Fruit fly (Drosophila melanogaster) Kc167 (cell line): Measurements from ENCODE around the gene CG3919.

Source experiments
- Myc ChIP-seq: fragments of >200 bp; optimal IDR thresholded peaks from 2 replicates; lab custom pipeline; 2017; ENCODE audit warnings: missing external identifiers
- Sin3A ChIP-seq: fragments of >200 bp; optimal IDR thresholded peaks from 2 replicates; lab custom pipeline; 2018; ENCODE audit warnings: missing external identifiers
- h ChIP-seq: fragments of >200 bp; optimal IDR thresholded peaks from 3 replicates; lab custom pipeline; 2018; ENCODE audit warnings: missing external identifiers
- insv ChIP-seq: fragments of >200 bp; optimal IDR thresholded peaks from 3 replicates; lab custom pipeline; 2018; ENCODE audit warnings: missing external identifiers
- psq ChIP-seq: fragments of >200 bp; optimal IDR thresholded peaks from 2 replicates; lab custom pipeline; 2017; ENCODE audit warnings: missing external identifiers
- ttk ChIP-seq: sonication (Bioruptor generic); optimal IDR thresholded peaks from 2 replicates; lab custom pipeline; 2017; ENCODE audit warnings: missing external identifiers

Gene CG3919

DNA sequence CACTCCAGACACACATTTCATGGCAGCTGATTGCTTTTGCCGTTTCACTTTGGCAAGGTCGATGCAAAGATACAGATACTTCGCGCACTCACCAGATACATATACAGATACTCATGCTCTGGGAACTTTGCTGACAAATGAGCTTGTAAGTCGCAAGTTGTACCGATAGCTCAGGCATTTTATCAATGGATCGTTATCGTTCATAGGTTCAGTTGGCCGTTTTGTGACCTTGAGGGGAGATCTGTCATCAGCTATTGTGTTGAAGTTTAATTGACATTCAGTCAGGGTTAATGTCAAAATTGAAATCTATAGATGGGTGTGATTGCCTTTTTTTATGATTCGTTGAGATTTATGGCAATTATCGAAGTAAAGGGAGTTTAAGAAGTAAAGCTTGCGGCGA is 21.8 kb downstream of the CG3919 start:
- TF ChIP-seq ttk (lab: Kevin White, UChicago) (no peak), Sin3A (lab: Kevin White, UChicago) (no peak), h (no peak), psq (lab: Kevin White, UChicago) (no peak), insv (lab: Kevin White, UChicago) (no peak), Myc (no peak)

DNA sequence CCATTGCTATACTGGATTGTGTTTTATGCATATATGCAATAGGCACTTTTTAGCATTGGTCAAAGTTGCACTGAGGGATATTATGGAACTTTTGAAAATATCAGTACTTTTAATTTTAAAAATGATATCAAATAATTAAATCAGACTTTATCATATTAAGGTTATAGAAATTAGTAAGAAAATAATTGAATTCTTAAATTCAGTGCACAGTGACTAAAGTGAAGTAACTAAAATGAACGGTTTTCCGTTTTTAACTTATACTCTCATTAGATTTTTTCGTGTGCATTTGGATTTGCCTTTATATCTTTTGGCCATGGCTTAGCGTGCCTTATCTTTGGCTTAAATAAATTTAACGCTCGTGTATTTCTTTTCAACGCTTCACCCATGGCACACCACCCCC is 30.2 kb downstream of the CG3919 start:
- no peak for TF ChIP-seq Sin3A (lab: Kevin White, UChicago)
- TF ChIP-seq ttk (lab: Kevin White, UChicago), result no peak
- TF ChIP-seq insv (lab: Kevin White, UChicago), result no peak
- TF ChIP-seq Myc, result no peak
- no peak for TF ChIP-seq h

DNA sequence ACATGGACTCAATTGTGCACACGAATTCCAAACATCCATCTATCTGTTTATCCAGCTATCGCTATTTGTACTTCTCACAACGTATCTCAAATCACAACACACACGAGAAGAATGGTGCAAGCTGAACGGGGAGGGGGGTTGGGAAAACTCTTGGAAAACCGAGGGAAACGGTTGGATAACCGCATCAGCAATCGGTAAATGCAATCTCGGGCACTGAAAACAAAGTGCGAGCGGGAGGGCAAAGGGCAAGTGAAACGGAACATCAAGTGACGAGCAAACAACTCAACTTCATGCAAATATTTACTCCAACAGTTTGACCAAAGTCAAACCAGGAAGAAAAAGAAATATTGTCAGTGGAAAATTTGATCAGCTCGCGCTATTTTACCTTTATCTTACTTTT is 36.4 kb downstream of the CG3919 start:
- TF ChIP-seq psq (lab: Kevin White, UChicago) (no peak), insv (lab: Kevin White, UChicago) (no peak), h (no peak), Myc (no peak)

DNA sequence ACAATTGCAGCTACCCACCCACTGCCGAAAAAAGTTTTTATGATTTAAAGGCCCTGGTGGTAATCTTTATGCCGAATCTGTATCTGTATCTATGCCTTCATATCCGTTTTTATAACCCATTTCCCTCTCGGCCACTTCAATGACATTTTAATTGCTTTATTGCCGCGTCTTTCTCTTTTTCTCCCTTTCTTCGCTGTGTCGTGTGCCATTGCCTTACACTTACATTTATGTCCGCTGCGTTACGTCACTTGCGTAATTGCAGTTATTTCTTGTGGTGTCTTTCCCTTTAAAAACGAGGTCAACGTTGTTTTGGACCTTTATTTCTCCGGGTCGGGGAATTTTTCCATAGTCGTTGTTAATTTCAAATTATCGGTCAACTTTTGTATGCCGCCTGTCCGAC is 36.9 kb downstream of the CG3919 start:
- no peak for TF ChIP-seq insv (lab: Kevin White, UChicago)
- no peak for TF ChIP-seq psq (lab: Kevin White, UChicago)
- TF ChIP-seq h, result no peak
- TF ChIP-seq ttk (lab: Kevin White, UChicago), result no peak
- TF ChIP-seq Sin3A (lab: Kevin White, UChicago), result no peak
- no peak for TF ChIP-seq Myc

DNA sequence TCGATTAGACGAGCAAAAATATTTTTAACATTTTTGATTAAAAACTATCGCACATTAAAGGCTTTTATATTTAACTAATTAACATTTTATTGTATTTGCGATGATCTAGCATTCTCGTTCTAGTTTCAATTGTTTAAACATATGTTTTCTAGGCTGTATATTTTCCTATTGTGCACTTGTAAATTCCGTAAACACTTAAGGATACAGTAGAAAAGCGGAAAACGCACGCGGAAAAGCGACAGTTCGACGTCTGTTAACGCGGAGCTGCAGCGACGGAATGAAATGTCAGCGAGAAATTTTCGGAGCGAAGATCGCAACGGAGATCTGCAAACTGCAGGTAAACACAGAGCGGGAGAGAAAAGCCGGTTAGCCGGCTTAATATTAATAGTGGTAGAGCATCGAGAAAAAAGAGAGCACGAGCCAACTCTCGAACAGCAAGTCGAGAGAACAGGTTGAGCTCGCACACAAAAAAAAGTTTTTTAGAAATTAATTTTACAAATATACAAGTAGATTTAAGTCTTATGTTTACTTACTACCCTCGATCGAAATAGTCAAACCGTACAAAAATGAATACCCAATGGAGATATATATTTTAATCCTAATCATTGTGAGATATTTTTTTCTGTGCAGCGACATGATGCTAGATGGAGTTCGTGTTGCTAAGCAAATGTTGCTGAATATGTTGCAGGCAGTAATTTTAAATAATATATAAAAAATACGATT is 38.1 kb downstream of the CG3919 start:
- TF ChIP-seq Sin3A (lab: Kevin White, UChicago), result no peak
- TF ChIP-seq ttk (lab: Kevin White, UChicago), result no peak
- no peak for TF ChIP-seq insv (lab: Kevin White, UChicago)
- no peak for TF ChIP-seq psq (lab: Kevin White, UChicago)
- no peak for TF ChIP-seq Myc
- TF ChIP-seq h, result no peak

DNA sequence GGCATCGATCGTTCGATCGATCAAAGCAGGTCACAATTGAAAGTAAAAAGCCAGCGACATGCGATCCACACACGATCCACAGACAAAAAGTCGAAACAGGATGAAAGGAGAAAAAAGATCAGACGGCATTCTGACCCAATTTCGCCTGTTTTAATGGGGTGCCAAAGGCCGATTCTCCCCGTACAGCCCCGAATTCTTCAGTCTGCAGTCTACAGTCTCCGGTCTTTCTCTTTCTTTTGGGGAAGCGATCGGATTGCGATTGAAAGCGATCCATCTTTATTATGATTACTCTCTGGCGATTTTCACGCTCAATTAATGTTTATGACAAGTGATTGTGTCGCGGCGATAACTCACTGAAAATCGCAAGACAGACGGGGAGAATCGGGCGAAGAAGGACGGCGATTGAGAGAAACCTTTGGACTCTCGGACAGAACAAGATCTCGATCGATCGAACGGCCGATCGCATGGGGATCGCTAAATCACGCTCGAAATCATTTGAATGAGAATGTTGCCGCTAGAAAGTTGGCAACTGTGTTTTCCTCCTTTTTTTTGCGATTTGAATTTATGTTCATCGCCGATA is 40.0 kb downstream of the CG3919 start:
- TF ChIP-seq insv (lab: Kevin White, UChicago) (no peak), psq (lab: Kevin White, UChicago) (no peak), Sin3A (lab: Kevin White, UChicago) (no peak), ttk (lab: Kevin White, UChicago) (no peak), h (no peak), Myc (no peak)

DNA sequence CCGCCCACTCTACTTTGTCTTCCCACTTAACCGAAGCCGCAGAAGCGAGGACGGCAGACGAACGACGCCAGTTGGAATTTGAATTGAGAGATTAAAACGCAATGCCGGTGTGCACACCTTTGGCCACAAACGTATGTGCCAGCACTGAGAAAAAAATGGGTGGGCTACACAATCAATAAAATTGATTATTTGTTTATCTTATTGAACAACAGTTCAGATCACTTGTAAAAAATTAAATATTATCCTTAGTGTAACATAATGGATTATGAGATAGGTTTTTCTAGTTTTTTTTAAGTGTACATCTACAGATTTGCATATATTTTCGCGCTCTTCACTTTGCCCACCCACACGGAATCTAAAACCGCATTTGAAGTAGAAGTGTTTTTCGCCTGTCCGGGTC is 41.1 kb downstream of the CG3919 start:
- no peak for TF ChIP-seq psq (lab: Kevin White, UChicago)
- TF ChIP-seq ttk (lab: Kevin White, UChicago), result no peak
- TF ChIP-seq Sin3A (lab: Kevin White, UChicago), result no peak
- no peak for TF ChIP-seq insv (lab: Kevin White, UChicago)
- TF ChIP-seq h, result no peak
- no peak for TF ChIP-seq Myc

DNA sequence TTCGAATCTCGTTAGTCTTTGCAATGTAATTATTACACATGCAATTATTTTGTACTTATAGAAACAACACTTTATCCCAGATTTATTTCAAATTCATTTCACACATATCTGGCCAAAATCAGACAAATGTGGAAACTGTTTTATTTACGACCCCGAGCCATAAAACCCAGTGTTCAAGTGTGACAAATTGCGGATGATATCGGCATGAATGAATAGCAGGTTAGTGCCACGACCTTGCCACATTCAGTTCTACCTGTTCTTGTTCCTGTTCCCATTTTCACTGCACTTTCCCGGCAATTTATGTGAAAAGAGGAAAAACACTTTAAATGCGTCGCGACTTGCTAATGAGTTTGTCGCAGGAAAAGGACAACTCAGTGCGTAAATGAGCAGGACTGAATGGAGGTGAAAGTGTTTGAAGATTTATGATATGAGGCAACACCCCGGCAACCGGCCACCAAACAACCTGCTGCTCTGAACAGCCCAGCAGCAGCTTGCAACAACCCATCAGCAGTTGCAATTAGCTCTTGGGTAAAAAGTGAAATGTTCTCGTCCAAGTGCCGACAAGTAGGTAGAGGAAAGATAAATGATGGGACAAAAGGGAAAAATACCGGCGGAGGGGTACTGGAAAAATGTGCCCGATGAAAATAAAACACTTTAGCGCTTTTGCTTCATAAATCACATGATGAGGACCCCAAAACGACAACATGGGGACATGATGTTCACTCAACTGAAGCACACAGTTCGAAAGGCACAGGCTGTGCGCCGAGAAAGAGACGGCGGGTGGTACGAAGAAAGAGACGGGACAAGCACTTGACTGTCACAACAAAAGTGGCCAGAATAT is 42.2 kb downstream of the CG3919 start:
- TF ChIP-seq h (no peak), psq (lab: Kevin White, UChicago) (no peak), ttk (lab: Kevin White, UChicago) (no peak), insv (lab: Kevin White, UChicago) (no peak), Sin3A (lab: Kevin White, UChicago) (no peak), Myc (no peak)

DNA sequence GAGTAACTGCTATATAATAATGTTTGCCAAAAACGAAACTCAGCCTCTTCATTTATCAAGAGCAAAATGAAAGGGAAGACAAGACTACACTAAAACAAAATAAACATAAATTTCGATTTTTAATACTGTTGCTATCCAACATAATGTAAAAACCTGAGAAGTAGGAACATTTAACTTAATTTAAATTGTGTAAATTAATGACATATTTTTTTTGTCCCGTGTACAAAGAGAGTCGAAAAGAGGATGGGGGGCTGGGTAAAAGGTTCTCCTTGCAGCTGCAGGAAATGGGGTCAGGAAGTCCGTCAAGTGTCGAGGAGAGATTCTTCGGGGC is 42.8 kb downstream of the CG3919 start:
- TF ChIP-seq insv (lab: Kevin White, UChicago), result no peak
- no peak for TF ChIP-seq h
- no peak for TF ChIP-seq psq (lab: Kevin White, UChicago)
- TF ChIP-seq ttk (lab: Kevin White, UChicago), result no peak
- no peak for TF ChIP-seq Sin3A (lab: Kevin White, UChicago)
- no peak for TF ChIP-seq Myc

DNA sequence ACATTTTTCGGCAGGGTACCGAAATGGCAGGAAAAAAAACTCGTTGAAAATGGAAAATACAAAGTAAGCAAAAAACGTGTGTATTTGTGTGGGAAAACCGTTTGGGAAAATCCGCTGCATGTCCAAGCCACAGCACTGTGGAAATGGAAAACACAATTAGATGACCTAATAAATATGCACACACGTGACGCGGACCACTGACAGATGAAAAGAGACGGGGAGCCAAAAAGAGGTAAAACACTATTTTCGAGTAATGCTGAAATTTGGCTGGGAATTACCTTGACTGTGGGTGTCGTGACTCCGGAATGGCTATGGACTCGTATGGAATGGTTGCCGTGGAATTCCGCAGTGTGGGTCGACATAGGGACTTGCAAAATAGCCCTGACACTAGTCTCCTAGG is 44.3 kb downstream of the CG3919 start:
- no peak for TF ChIP-seq insv (lab: Kevin White, UChicago)
- TF ChIP-seq ttk (lab: Kevin White, UChicago), result no peak
- TF ChIP-seq psq (lab: Kevin White, UChicago), result no peak
- no peak for TF ChIP-seq h
- TF ChIP-seq Sin3A (lab: Kevin White, UChicago), result no peak
- TF ChIP-seq Myc, result no peak

DNA sequence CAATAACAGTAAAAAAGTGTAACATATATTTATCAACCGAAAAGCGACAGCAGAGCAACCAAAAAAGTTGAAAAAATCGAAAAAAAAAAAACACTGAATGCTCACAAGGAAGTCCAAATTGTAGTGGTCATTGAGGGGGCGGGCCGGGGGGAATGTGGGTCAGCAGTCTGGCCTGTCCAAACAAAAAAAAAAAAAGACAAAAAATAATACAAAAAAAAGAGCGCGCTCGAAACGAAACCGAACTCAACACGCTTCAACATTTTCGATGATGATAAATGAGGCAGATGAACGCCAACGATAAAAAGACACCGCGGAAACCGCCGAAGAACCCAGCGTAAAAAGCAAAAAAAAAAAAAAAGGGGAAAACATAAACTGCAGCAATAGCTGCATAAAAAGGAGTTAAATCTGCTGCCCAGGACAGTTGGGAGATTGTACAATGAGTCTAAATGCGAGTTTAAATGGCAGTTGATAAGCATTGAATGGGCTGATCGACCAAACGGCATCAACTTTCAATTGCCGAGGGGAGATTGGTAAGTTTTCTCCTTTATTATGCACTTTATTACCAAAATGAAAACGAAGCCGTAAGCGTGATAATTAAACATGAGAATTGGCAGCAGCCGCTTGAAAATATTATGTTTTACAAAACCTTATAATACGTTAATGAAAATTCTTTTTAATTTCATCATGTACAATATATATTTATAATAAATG is 45.7 kb downstream of the CG3919 start:
- TF ChIP-seq Myc (no peak), ttk (lab: Kevin White, UChicago) (no peak), h (no peak), psq (lab: Kevin White, UChicago) (no peak), Sin3A (lab: Kevin White, UChicago) (no peak), insv (lab: Kevin White, UChicago) (no peak)
